Fruit fly (Drosophila melanogaster): ENCODE data around the gene Cdlc2.

dm6 chr2L:1359690-1360089 is 15.5 kb downstream of the Cdlc2 start, which contains the start of gene CG31659:
- TF ChIP-seq CG6854 (GFP tag; optimal IDR thresholded peaks at IDR 0.05), result no peak
- TF ChIP-seq CG32006 (GFP tag; optimal IDR thresholded peaks at IDR 0.05), result no peak
- no peak for TF ChIP-seq CG11294 (GFP tag; IDR thresholded peaks at IDR 0.05)
- no peak for TF ChIP-seq fd85E (GFP tag; optimal IDR thresholded peaks at IDR 0.05)
- no peak for TF ChIP-seq Blimp-1 (GFP tag; optimal IDR thresholded peaks at IDR 0.05)
- TF ChIP-seq CG8119 (GFP tag; IDR thresholded peaks at IDR 0.05), result no peak

All from whole organism, prepupa.